Worm (Caenorhabditis elegans): ENCODE results near the gene smrd-1.

The smrd-1 gene

DNA sequence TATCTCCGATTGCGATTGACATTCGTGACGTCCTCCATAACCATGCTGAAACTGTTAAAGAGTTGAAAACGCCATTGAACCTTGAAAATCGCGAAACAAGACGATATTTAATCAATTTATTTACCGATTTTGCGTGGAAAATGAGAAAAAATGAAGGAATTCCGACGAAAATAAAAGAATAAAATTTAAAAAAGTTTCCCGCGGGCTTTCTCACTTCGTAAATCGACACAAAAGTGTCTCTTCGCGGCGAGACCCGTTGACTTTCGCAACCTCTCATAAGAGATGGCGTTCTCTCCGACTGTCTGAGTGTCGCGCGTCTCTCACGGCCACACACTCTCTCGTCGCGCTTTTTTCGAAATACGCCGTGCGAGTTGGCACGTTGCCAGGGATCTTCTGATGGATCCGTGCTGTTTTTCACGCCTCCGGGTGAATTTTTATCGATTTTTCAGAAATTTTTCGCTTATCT is 28.6 kb downstream of the smrd-1 start, which contains the start of gene hat-1 (continued):
- TF ChIP-seq gei-17 (GFP tag; optimal IDR thresholded peaks at IDR 0.05) (peak; percentile 85), Y53F4B.3 (GFP tag; IDR thresholded peaks at IDR 0.05) (no peak), die-1 (tag; optimal IDR thresholded peaks at IDR 0.05) (no peak), mes-4 (tag; optimal IDR thresholded peaks at IDR 0.05) (no peak), ceh-40 (GFP tag; IDR thresholded peaks at IDR 0.05) (no peak), ZK185.1 (tag; optimal IDR thresholded peaks at IDR 0.05; ENCODE audit: poor library complexity, severe bottlenecking) (no peak), ceh-27 (GFP tag; optimal IDR thresholded peaks at IDR 0.05) (peak; percentile 92), egl-18 (GFP tag; IDR thresholded peaks at IDR 0.05) (0 out of 2 replicates have a peak, but pooled peaks have one; percentile 53), lin-54 (GFP tag; optimal IDR thresholded peaks at IDR 0.05) (peak; percentile 96), somi-1 (GFP tag; optimal IDR thresholded peaks at IDR 0.05) (peak; percentile 91), B0336.3 (GFP tag; IDR thresholded peaks at IDR 0.05) (peak; percentile 99), Y95B8A.8 (GFP tag; IDR thresholded peaks at IDR 0.05) (peak; percentile 92), dpff-1 (tag; optimal IDR thresholded peaks at IDR 0.05) (no peak), B0035.1 (tag; optimal IDR thresholded peaks at IDR 0.05) (peak; percentile 68), attf-5 (GFP tag; optimal IDR thresholded peaks at IDR 0.05) (peak; percentile 99), ceh-100 (GFP tag; IDR thresholded peaks at IDR 0.05) (peak; percentile 88), nfya-2 (GFP tag; IDR thresholded peaks at IDR 0.05) (no peak), ztf-22 (GFP tag; optimal IDR thresholded peaks at IDR 0.05) (no peak), aptf-2 (GFP tag; conservative IDR thresholded peaks at IDR 0.05) (peak; percentile 54), ekl-4 (GFP tag; IDR thresholded peaks at IDR 0.05) (peak; percentile 97), ztf-26 (tag; optimal IDR thresholded peaks at IDR 0.05) (peak; percentile 95), F22D6.2 (tag; optimal IDR thresholded peaks at IDR 0.05) (peak; percentile 63), lin-40 (tag; optimal IDR thresholded peaks at IDR 0.05) (peak; percentile 97), F33H1.4 (GFP tag; IDR thresholded peaks at IDR 0.05) (peak; percentile 100), lsl-1 (GFP tag; optimal IDR thresholded peaks at IDR 0.05) (peak; percentile 90), K12H6.12 (tag; optimal IDR thresholded peaks at IDR 0.05) (peak; percentile 89), Y56A3A.18 (GFP tag; IDR thresholded peaks at IDR 0.05) (peak; percentile 90), hrde-1 (tag; optimal IDR thresholded peaks at IDR 0.05; ENCODE audit: borderline replicate concordance) (peak; percentile 73), nfyb-1 (GFP tag; IDR thresholded peaks at IDR 0.05) (peak; percentile 97), lin-26 (GFP tag; IDR thresholded peaks at IDR 0.05) (0 out of 2 replicates have a peak, but pooled peaks have one; percentile 43), aptf-3 (GFP tag; IDR thresholded peaks at IDR 0.05) (no peak), pbrm-1 (GFP tag; IDR thresholded peaks at IDR 0.05) (peak; percentile 97), F49E8.2 (tag; optimal IDR thresholded peaks at IDR 0.05; ENCODE audit: insufficient read depth) (peak; percentile 79), nfya-1 (tag; optimal IDR thresholded peaks at IDR 0.05; ENCODE audit: borderline replicate concordance, insufficient read depth) (no peak), madf-3 (GFP tag; IDR thresholded peaks at IDR 0.05) (peak; percentile 93), sea-2 (GFP tag; IDR thresholded peaks at IDR 0.05) (peak; percentile 71; the same call in 1 of the 2 replicates), xnd-1 (tag; optimal IDR thresholded peaks at IDR 0.05) (peak; percentile 82), Y53G8AR.9 (GFP tag; conservative IDR thresholded peaks at IDR 0.05) (peak; percentile 96), lsy-27 (tag; optimal IDR thresholded peaks at IDR 0.05; ENCODE audit: borderline replicate concordance, insufficient read depth) (no peak), B0019.2 (GFP tag; conservative IDR thresholded peaks at IDR 0.05) (peak; percentile 97), B0261.1 (tag; optimal IDR thresholded peaks at IDR 0.05) (peak; percentile 4), attf-3 (GFP tag; conservative IDR thresholded peaks at IDR 0.05) (no peak; the same call in 1 of the 2 replicates), madf-10 (tag; optimal IDR thresholded peaks at IDR 0.05) (peak; percentile 79), mcd-1 (GFP tag; IDR thresholded peaks at IDR 0.05) (peak; percentile 97), snpc-1.1 (tag; optimal IDR thresholded peaks at IDR 0.05; ENCODE audit: insufficient read depth) (peak; percentile 49), tbx-9 (tag; optimal IDR thresholded peaks at IDR 0.05; ENCODE audit: borderline replicate concordance) (no peak), let-607 (tag; optimal IDR thresholded peaks at IDR 0.05) (peak; percentile 81 to 87)

Data from whole organism, young adult.